Fruit fly (Drosophila melanogaster): Measurements from ENCODE around the gene CG10208.

Gene CG10208

DNA sequence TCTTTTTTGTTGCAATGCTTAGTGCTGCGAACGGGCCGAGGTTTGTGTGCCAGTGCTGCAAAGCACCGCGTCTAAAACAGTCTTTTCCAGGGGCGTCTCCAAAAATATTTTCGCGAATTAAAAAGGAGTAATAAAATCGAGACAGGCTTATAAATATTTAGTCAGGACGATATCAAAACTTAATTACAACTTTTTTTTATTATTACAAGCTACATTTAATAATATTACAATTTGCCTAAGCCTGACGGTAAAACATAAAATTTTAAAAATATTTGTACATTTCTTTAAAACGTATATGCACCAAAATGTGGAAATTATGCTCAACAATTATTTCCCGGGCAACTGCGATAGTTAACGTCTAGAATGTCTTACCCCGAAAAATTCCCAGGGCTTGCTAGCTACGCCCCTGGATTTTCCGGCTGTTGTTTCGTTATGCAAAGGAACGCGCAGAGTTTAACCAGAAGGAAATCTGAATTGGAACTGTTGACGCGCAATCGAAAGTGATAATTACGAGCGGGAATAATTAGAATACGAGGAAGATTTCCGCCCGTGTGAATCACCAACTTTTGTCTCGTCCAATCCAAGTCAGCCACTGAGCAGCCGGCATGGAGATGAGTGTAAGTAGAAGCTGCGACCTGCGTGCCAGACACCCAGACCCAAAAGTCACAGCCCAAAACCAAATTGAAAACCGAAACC is 15.9 kb downstream of the CG10208 start, which contains the start of the genes PTPMT1 and Hrd3:
Gene PTPMT1, plus strand, starts transcription at position 428 of the 696 bp plus-strand sequence.
Gene Hrd3, minus strand, starts transcription at position 646 of the 696 bp plus-strand sequence.
- TF ChIP-seq acj6 (GFP tag; optimal IDR thresholded peaks at IDR 0.05) (peak; percentile 99), CG11762 (GFP tag; optimal IDR thresholded peaks at IDR 0.05; ENCODE audit: insufficient read depth) (peak; percentile 99), fd85E (GFP tag; optimal IDR thresholded peaks at IDR 0.05) (peak; percentile 95), CG6163 (GFP tag; IDR thresholded peaks at IDR 0.05) (peak; percentile 93), cyc (GFP tag; optimal IDR thresholded peaks at IDR 0.05) (peak; percentile 99), CG6808 (GFP tag; optimal IDR thresholded peaks at IDR 0.05) (peak; percentile 98), CG11902 (GFP tag; optimal IDR thresholded peaks at IDR 0.05) (peak; percentile 98), dac (GFP tag; optimal IDR thresholded peaks at IDR 0.05) (peak; percentile 99), achi (GFP tag; optimal IDR thresholded peaks at IDR 0.05) (peak; percentile 98), Sox15 (GFP tag; optimal IDR thresholded peaks at IDR 0.05) (peak; percentile 99), Sox102F (GFP tag; optimal IDR thresholded peaks at IDR 0.05) (peak; percentile 99), CG16779 (tag; optimal IDR thresholded peaks at IDR 0.05) (peak; percentile 97), pdm3 (GFP tag; optimal IDR thresholded peaks at IDR 0.05) (peak; percentile 99), Smox (GFP tag; optimal IDR thresholded peaks at IDR 0.05) (peak; percentile 99), Sox14 (GFP tag; optimal IDR thresholded peaks at IDR 0.05) (peak; percentile 99), svp (GFP tag) (peak; percentile 99), fkh (GFP tag; optimal IDR thresholded peaks at IDR 0.05) (peak; percentile 92), dsx (GFP tag; optimal IDR thresholded peaks at IDR 0.05; ENCODE audit: poor library complexity, severe bottlenecking) (peak; percentile 96), Ets96B (tag; optimal IDR thresholded peaks at IDR 0.05) (peak; percentile 98), CG34406 (GFP tag; optimal IDR thresholded peaks at IDR 0.05) (peak; percentile 99), Lpt (GFP tag; optimal IDR thresholded peaks at IDR 0.05) (peak; percentile 98), CG8632 (GFP tag; optimal IDR thresholded peaks at IDR 0.05) (peak; percentile 99), Hr4 (GFP tag; optimal IDR thresholded peaks at IDR 0.05) (peak; percentile 99), topi (GFP tag; optimal IDR thresholded peaks at IDR 0.05) (peak; percentile 99), CG31627 (GFP tag; optimal IDR thresholded peaks at IDR 0.05) (peak; percentile 99), CG3919 (GFP tag; optimal IDR thresholded peaks at IDR 0.05) (peak; percentile 99), Eip93F (GFP tag; optimal IDR thresholded peaks at IDR 0.05) (peak; percentile 94), CG7368 (GFP tag; optimal IDR thresholded peaks at IDR 0.05) (peak; percentile 97), CG11294 (GFP tag; IDR thresholded peaks at IDR 0.05) (peak; percentile 95), Eip75B (GFP tag; optimal IDR thresholded peaks at IDR 0.05) (peak; percentile 99), CG8119 (GFP tag; IDR thresholded peaks at IDR 0.05) (peak; percentile 97), OdsH (GFP tag; optimal IDR thresholded peaks at IDR 0.05) (peak; percentile 99), net (GFP tag; optimal IDR thresholded peaks at IDR 0.05) (peak; percentile 99), spab (GFP tag; optimal IDR thresholded peaks at IDR 0.05) (peak; percentile 99), CG9139 (GFP tag; optimal IDR thresholded peaks at IDR 0.05) (peak; percentile 96), CG3032 (tag; optimal IDR thresholded peaks at IDR 0.05) (peak; percentile 99), CG10669 (GFP tag; optimal IDR thresholded peaks at IDR 0.05) (peak; percentile 99), CG10631 (GFP tag; optimal IDR thresholded peaks at IDR 0.05) (peak; percentile 99), Gug (GFP tag; IDR thresholded peaks at IDR 0.05) (peak; percentile 96), CG6854 (GFP tag; optimal IDR thresholded peaks at IDR 0.05) (peak; percentile 97), CG15336 (GFP tag; IDR thresholded peaks at IDR 0.05) (peak; percentile 97), CG6276 (GFP tag; optimal IDR thresholded peaks at IDR 0.05) (peak; percentile 99), Blimp-1 (GFP tag; optimal IDR thresholded peaks at IDR 0.05) (peak; percentile 94), CG32006 (GFP tag; optimal IDR thresholded peaks at IDR 0.05) (peak; percentile 100), vri (GFP tag; optimal IDR thresholded peaks at IDR 0.05) (peak; percentile 97), esn (GFP tag; optimal IDR thresholded peaks at IDR 0.05) (peak; percentile 100), salr (GFP tag; optimal IDR thresholded peaks at IDR 0.05) (peak; percentile 95 to 100), Eip78C (GFP tag) (peak; percentile 100), fd59A (GFP tag; optimal IDR thresholded peaks at IDR 0.05) (peak; percentile 99), Hr38 (GFP tag; optimal IDR thresholded peaks at IDR 0.05) (peak; percentile 68), eg (GFP tag; IDR thresholded peaks at IDR 0.05) (peak; percentile 94)

Data from whole organism, prepupa.